Fruit fly (Drosophila melanogaster) whole organism, embryonic: ENCODE measurements around the gene Crz.

ENCODE experiments used
- ATbp ChIP-seq: fragments of 200-800 bp; sonication (Bioruptor generic); optimal IDR thresholded peaks from 2 replicates; lab custom pipeline; 2017; ENCODE audit warnings: missing biosample characterization, mild to moderate bottlenecking, missing genetic modification characterization, missing genetic modification reagents
- Asciz ChIP-seq: fragments of 200-800 bp; sonication (Bioruptor generic); optimal IDR thresholded peaks from 2 replicates; lab custom pipeline; 2017; ENCODE audit warnings: missing biosample characterization, mild to moderate bottlenecking, missing genetic modification characterization, missing genetic modification reagents
- CG10147 ChIP-seq: fragments of 200-800 bp; sonication (Bioruptor generic); optimal IDR thresholded peaks from 2 replicates; lab custom pipeline; 2019; ENCODE audit warnings: missing biosample characterization, mild to moderate bottlenecking, missing genetic modification characterization, moderate library complexity
- CG11247 ChIP-seq: fragments of 200-800 bp; sonication (Bioruptor generic); IDR thresholded peaks from 2 replicates; pipeline ENCODE4 v1.3.6; 2022; ENCODE audit warnings: missing biosample characterization, missing genetic modification characterization
- CG11504 ChIP-seq: fragments of 200-800 bp; sonication (Bioruptor generic); optimal IDR thresholded peaks from 3 replicates; lab custom pipeline; 2019; ENCODE audit warnings: missing biosample characterization, mild to moderate bottlenecking, missing genetic modification characterization, moderate library complexity
- CG11696 ChIP-seq: fragments of 200-800 bp; sonication (Bioruptor generic); IDR thresholded peaks from 2 replicates; pipeline ENCODE4 v1.3.6; 2022; ENCODE audit warnings: missing biosample characterization, missing genetic modification characterization
- CG12299 ChIP-seq: fragments of 200-800 bp; sonication (Bioruptor generic); optimal IDR thresholded peaks from 2 replicates; lab custom pipeline; 2018; ENCODE audit warnings: missing biosample characterization, mild to moderate bottlenecking, missing genetic modification characterization
- CG12391 ChIP-seq: fragments of 200-800 bp; sonication (Bioruptor generic); optimal IDR thresholded peaks from 3 replicates; lab custom pipeline; 2018; ENCODE audit warnings: missing biosample characterization, mild to moderate bottlenecking, missing genetic modification characterization, moderate library complexity
- CG16815 ChIP-seq: fragments of 200-800 bp; sonication (Bioruptor generic); optimal IDR thresholded peaks from 3 replicates; lab custom pipeline; 2017; ENCODE audit warnings: missing biosample characterization, mild to moderate bottlenecking, missing genetic modification characterization
- CG17359 ChIP-seq: fragments of 200-800 bp; sonication (Bioruptor generic); optimal IDR thresholded peaks from 3 replicates; lab custom pipeline; 2018; ENCODE audit warnings: missing biosample characterization, mild to moderate bottlenecking, missing genetic modification characterization, moderate library complexity
- CG17361 ChIP-seq: fragments of 200-800 bp; sonication (Bioruptor generic); IDR thresholded peaks from 3 replicates; pipeline ENCODE4 v1.3.6; 2022; ENCODE audit warnings: missing biosample characterization, missing genetic modification characterization
- CG17385 ChIP-seq: fragments of 200-800 bp; sonication (Bioruptor generic); optimal IDR thresholded peaks from 3 replicates; lab custom pipeline; 2018; ENCODE audit warnings: missing biosample characterization, mild to moderate bottlenecking, missing genetic modification characterization
- CG18476 ChIP-seq: fragments of 200-800 bp; sonication (Bioruptor generic); optimal IDR thresholded peaks from 2 replicates; lab custom pipeline; 2016; ENCODE audit warnings: missing biosample characterization, mild to moderate bottlenecking, missing genetic modification characterization
- CG18764 ChIP-seq: fragments of 200-800 bp; sonication (Bioruptor generic); optimal IDR thresholded peaks from 3 replicates; lab custom pipeline; 2016; ENCODE audit warnings: missing biosample characterization, missing genetic modification characterization
- CG34422 ChIP-seq: fragments of 200-800 bp; sonication (Bioruptor generic); IDR thresholded peaks from 3 replicates; pipeline ENCODE4 v1.3.6; 2022; ENCODE audit warnings: missing biosample characterization, missing genetic modification characterization
- CG4404 ChIP-seq: fragments of 200-800 bp; sonication (Bioruptor generic); IDR thresholded peaks from 2 replicates; pipeline ENCODE4 v1.3.6; 2022; ENCODE audit warnings: missing biosample characterization, missing genetic modification characterization
- CG5245 ChIP-seq: fragments of 200-800 bp; sonication (Bioruptor generic); optimal IDR thresholded peaks from 3 replicates; lab custom pipeline; 2016; ENCODE audit warnings: missing biosample characterization, missing genetic modification characterization
- CG5953 ChIP-seq: fragments of 200-800 bp; sonication (Bioruptor generic); IDR thresholded peaks from 2 replicates; pipeline ENCODE4 v1.3.6; 2022; ENCODE audit warnings: missing biosample characterization, missing genetic modification characterization
- CG6854 ChIP-seq: fragments of 200-800 bp; sonication (Bioruptor generic); optimal IDR thresholded peaks from 3 replicates; lab custom pipeline; 2017; ENCODE audit warnings: missing biosample characterization, mild to moderate bottlenecking, missing genetic modification characterization
- CG7357 ChIP-seq: fragments of 200-800 bp; sonication (Bioruptor generic); IDR thresholded peaks from 3 replicates; pipeline ENCODE4 v1.3.6; 2022; ENCODE audit warnings: missing biosample characterization, missing genetic modification characterization
- CG7372 ChIP-seq: fragments of 200-800 bp; sonication (Bioruptor generic); IDR thresholded peaks from 2 replicates; pipeline ENCODE4 v1.3.6; 2022; ENCODE audit warnings: missing biosample characterization, missing genetic modification characterization
- CG8359 ChIP-seq: fragments of 200-800 bp; sonication (Bioruptor generic); optimal IDR thresholded peaks from 2 replicates; lab custom pipeline; 2017; ENCODE audit warnings: missing biosample characterization, mild to moderate bottlenecking, missing genetic modification characterization, borderline replicate concordance
- CG8924 ChIP-seq: fragments of 200-800 bp; optimal IDR thresholded peaks from 3 replicates; lab custom pipeline; 2019; ENCODE audit warnings: missing biosample characterization, mild to moderate bottlenecking, missing genetic modification characterization, moderate library complexity
- Drgx ChIP-seq: fragments of 200-800 bp; sonication (Bioruptor generic); IDR thresholded peaks from 2 replicates; pipeline ENCODE4 v1.3.6; 2022; ENCODE audit warnings: missing biosample characterization, missing genetic modification characterization
- GATAe ChIP-seq: fragments of 200-800 bp; sonication (Bioruptor generic); conservative IDR thresholded peaks from 2 replicates; pipeline ENCODE4 v1.3.6; 2022; ENCODE audit warnings: missing biosample characterization, missing genetic modification characterization
- HHEX ChIP-seq: fragments of 200-800 bp; sonication (Bioruptor generic); optimal IDR thresholded peaks from 3 replicates; lab custom pipeline; 2017; ENCODE audit warnings: missing biosample characterization, mild to moderate bottlenecking, missing genetic modification characterization, missing genetic modification reagents
- Hmr ChIP-seq: fragments of 200-800 bp; sonication (Bioruptor generic); optimal IDR thresholded peaks from 3 replicates; lab custom pipeline; 2017; ENCODE audit warnings: mild to moderate bottlenecking, missing biosample characterization, missing genetic modification reagents, missing genetic modification characterization
- Hsf ChIP-seq: fragments of 200-800 bp; sonication (Bioruptor generic); optimal IDR thresholded peaks from 3 replicates; lab custom pipeline; 2016; ENCODE audit warnings: missing biosample characterization, missing genetic modification characterization
- Kr ChIP-seq: fragments of 200-800 bp; sonication (Bioruptor generic); optimal IDR thresholded peaks from 2 replicates; lab custom pipeline; 2017; ENCODE audit warnings: missing biosample characterization, mild to moderate bottlenecking, missing genetic modification characterization
- Lpt ChIP-seq: fragments of >200 bp; optimal IDR thresholded peaks from 2 replicates; lab custom pipeline; 2018; ENCODE audit warnings: missing biosample characterization, missing genetic modification characterization
- Max ChIP-seq: fragments of 200-800 bp; sonication (Bioruptor generic); optimal IDR thresholded peaks from 2 replicates; lab custom pipeline; 2016; ENCODE audit warnings: missing biosample characterization, mild to moderate bottlenecking, missing genetic modification characterization
- Meics ChIP-seq: fragments of 200-800 bp; sonication (Bioruptor generic); optimal IDR thresholded peaks from 2 replicates; lab custom pipeline; 2017; ENCODE audit warnings: missing biosample characterization, mild to moderate bottlenecking, missing genetic modification characterization
- NfI ChIP-seq: fragments of 200-800 bp; sonication (Bioruptor generic); optimal IDR thresholded peaks from 3 replicates; lab custom pipeline; 2018; ENCODE audit warnings: missing biosample characterization, mild to moderate bottlenecking, missing genetic modification characterization, moderate library complexity
- Pdp1 ChIP-seq, 2 experiments: fragments of 200-800 bp; sonication (Bioruptor generic); optimal IDR thresholded peaks; 3 replicates each; lab custom pipeline; 2016; ENCODE audit warnings: missing biosample characterization in 2 of 2, missing genetic modification characterization in 2 of 2, mild to moderate bottlenecking in 1 of 2, moderate library complexity in 1 of 2
- Sox100B ChIP-seq: fragments of 200-800 bp; sonication (Bioruptor generic); optimal IDR thresholded peaks from 3 replicates; lab custom pipeline; 2018; ENCODE audit warnings: missing biosample characterization, mild to moderate bottlenecking, missing genetic modification characterization
- TFAM ChIP-seq: fragments of 200-800 bp; sonication (Bioruptor generic); optimal IDR thresholded peaks from 2 replicates; lab custom pipeline; 2017; ENCODE audit warnings: missing biosample characterization, missing genetic modification characterization, inconsistent platforms
- bcd ChIP-seq: fragments of 200-800 bp; sonication (Bioruptor generic); optimal IDR thresholded peaks from 2 replicates; lab custom pipeline; 2017; ENCODE audit warnings: missing biosample characterization, mild to moderate bottlenecking, missing genetic modification characterization
- danr ChIP-seq: fragments of 200-800 bp; sonication (Bioruptor generic); IDR thresholded peaks from 2 replicates; pipeline ENCODE4 v1.3.6; 2022; ENCODE audit warnings: missing biosample characterization, missing genetic modification characterization
- hbn ChIP-seq: fragments of 200-800 bp; sonication (Bioruptor generic); IDR thresholded peaks from 2 replicates; pipeline ENCODE4 v1.3.6; 2022; ENCODE audit warnings: missing biosample characterization, missing genetic modification characterization; ENCODE audit not compliant: partially characterized antibody
- odd ChIP-seq: fragments of 200-800 bp; sonication (Bioruptor generic); optimal IDR thresholded peaks from 2 replicates; lab custom pipeline; 2017; ENCODE audit warnings: missing biosample characterization, mild to moderate bottlenecking, missing genetic modification characterization
- sc ChIP-seq, 3 experiments: fragments of >200 bp in 2 of 3; fragments of 200-800 bp in 1 of 3; sonication (Bioruptor generic) in 1 of 3; optimal IDR thresholded peaks; 2 replicates in 2 of 3; 3 replicates in 1 of 3; lab custom pipeline; 2017; ENCODE audit warnings: mild to moderate bottlenecking in 1 of 3, missing biosample characterization in 1 of 3, missing genetic modification characterization in 1 of 3, missing genetic modification reagents in 1 of 3
- sim ChIP-seq: fragments of 200-800 bp; sonication (Bioruptor generic); IDR thresholded peaks from 2 replicates; pipeline ENCODE4 v1.3.6; 2022; ENCODE audit warnings: missing biosample characterization, missing genetic modification characterization
- sisA ChIP-seq: fragments of 200-800 bp; sonication (Bioruptor generic); IDR thresholded peaks from 2 replicates; pipeline ENCODE4 v1.3.6; 2022; ENCODE audit warnings: missing biosample characterization, missing genetic modification characterization
- sug ChIP-seq: fragments of 200-800 bp; optimal IDR thresholded peaks from 2 replicates; lab custom pipeline; 2019; ENCODE audit warnings: missing biosample characterization, mild to moderate bottlenecking, missing genetic modification characterization, moderate library complexity
- tgo ChIP-seq: fragments of 200-800 bp; sonication (Bioruptor generic); IDR thresholded peaks from 3 replicates; pipeline ENCODE4 v1.3.6; 2022; ENCODE audit warnings: missing biosample characterization, missing genetic modification characterization
- tio ChIP-seq: fragments of 200-800 bp; sonication (Bioruptor generic); optimal IDR thresholded peaks from 2 replicates; lab custom pipeline; 2017; ENCODE audit warnings: missing biosample characterization, missing genetic modification characterization, inconsistent platforms
- toy ChIP-seq: fragments of 200-800 bp; sonication (Bioruptor generic); IDR thresholded peaks from 2 replicates; pipeline ENCODE4 v1.3.6; 2022; ENCODE audit warnings: missing biosample characterization, missing genetic modification characterization
- trem ChIP-seq: fragments of 200-800 bp; optimal IDR thresholded peaks from 3 replicates; lab custom pipeline; 2019; ENCODE audit warnings: missing biosample characterization, mild to moderate bottlenecking, missing genetic modification characterization, moderate library complexity
- wor ChIP-seq: fragments of 200-800 bp; sonication (Bioruptor generic); IDR thresholded peaks from 2 replicates; pipeline ENCODE4 v1.3.6; 2022; ENCODE audit warnings: missing biosample characterization, missing genetic modification characterization

The Crz gene

dm6 chr3R:14353733-14354152, 39.1 kb downstream of the Crz start (continued):
- TF ChIP-seq Kr (GFP tag; lab: Kevin White, UChicago), result no peak
- peak; percentile 72 for TF ChIP-seq HHEX
- TF ChIP-seq CG5953, result no peak; the same call in 1 of the 2 replicates
- peak; percentile 55 for TF ChIP-seq CG17385 (GFP tag; lab: Kevin White, UChicago)
- TF ChIP-seq CG12391 (tag; lab: Kevin White, UChicago), result peak; percentile 70
- peak; percentile 91 for TF ChIP-seq CG11504
- TF ChIP-seq CG6854, result peak; percentile 74
- TF ChIP-seq sim (GFP tag; lab: Robert Waterston, UW), result peak; percentile 18; the same call in 1 of the 2 replicates
- TF ChIP-seq CG11247, result peak; percentile 58; the same call in 1 of the 2 replicates
- peak; percentile 13 for TF ChIP-seq tio (GFP tag; lab: Kevin White, UChicago)
- peak; percentile 47 for TF ChIP-seq CG4404
- TF ChIP-seq Sox100B (GFP tag; lab: Kevin White, UChicago), result peak; percentile 85
- peak; percentile 51 for TF ChIP-seq sisA (GFP tag; lab: Robert Waterston, UW)
- TF ChIP-seq tgo, result peak; percentile 76
- peak; percentile 85 for TF ChIP-seq Meics (GFP tag; lab: Kevin White, UChicago)
- peak; percentile 32 for TF ChIP-seq CG12299 (tag; lab: Kevin White, UChicago)
- 0 out of 2 replicates have a peak, but pooled peaks have one; percentile 16 for TF ChIP-seq GATAe (GFP tag; lab: Robert Waterston, UW)
- peak; percentile 85 for TF ChIP-seq Asciz
- peak; percentile 75 for TF ChIP-seq CG17359 (tag; lab: Kevin White, UChicago)
- TF ChIP-seq hbn, result no peak
- TF ChIP-seq CG17361 (GFP tag; lab: Robert Waterston, UW), result peak; percentile 89
- peak; percentile 64; the same call in 1 of the 3 replicates for TF ChIP-seq CG7357
- peak; percentile 60 for TF ChIP-seq sug (tag; lab: Kevin White, UChicago)
- TF ChIP-seq toy (GFP tag; lab: Robert Waterston, UW), result peak; percentile 42; the same call in 1 of the 2 replicates
- no peak for TF ChIP-seq TFAM (GFP tag; lab: Kevin White, UChicago)
- TF ChIP-seq Lpt (GFP tag; lab: Kevin White, UChicago), result no peak
- peak; percentile 39 for TF ChIP-seq CG16815 (GFP tag; lab: Kevin White, UChicago)
- peak; percentile 14 for TF ChIP-seq Max (GFP tag; lab: Kevin White, UChicago)
- 0 out of 2 replicates have a peak, but pooled peaks have one; percentile 16 for TF ChIP-seq CG11696 (GFP tag; lab: Robert Waterston, UW)
- peak; percentile 75 for TF ChIP-seq Hmr (GFP tag; lab: Kevin White, UChicago)
- TF ChIP-seq odd (GFP tag; lab: Kevin White, UChicago), result peak; percentile 63
- TF ChIP-seq sc (optimal IDR thresholded peaks at IDR 0.05; lab: Kevin White, UChicago), result no peak
- peak; percentile 38 for TF ChIP-seq sc (GFP tag; optimal IDR thresholded peaks at IDR 0.05; lab: Kevin White, UChicago)
- peak; percentile 68; the same call in 1 of the 2 replicates for TF ChIP-seq danr
- TF ChIP-seq Hsf, result peak; percentile 4
- TF ChIP-seq CG8359, result peak; percentile 61
- TF ChIP-seq Drgx (GFP tag; lab: Robert Waterston, UW), result peak; percentile 86
- 0 out of 3 replicates have a peak, but pooled peaks have one; percentile 21 for TF ChIP-seq CG34422 (GFP tag; lab: Robert Waterston, UW)
- TF ChIP-seq CG7372 (GFP tag; lab: Robert Waterston, UW), result peak; percentile 44
- TF ChIP-seq NfI (GFP tag; lab: Kevin White, UChicago), result peak; percentile 44
- no peak for TF ChIP-seq Pdp1 (GFP tag; optimal IDR thresholded peaks at IDR 0.05; lab: Kevin White, UChicago)
- peak; percentile 86 for TF ChIP-seq CG10147 (GFP tag; lab: Kevin White, UChicago)
- peak; percentile 75 for TF ChIP-seq ATbp
- peak; percentile 41 for TF ChIP-seq trem (tag; lab: Kevin White, UChicago)
- peak; percentile 49 for TF ChIP-seq CG5245 (GFP tag; lab: Kevin White, UChicago)
- peak; percentile 49 for TF ChIP-seq CG18476 (GFP tag; lab: Kevin White, UChicago)
- peak; percentile 55 for TF ChIP-seq wor (GFP tag; lab: Robert Waterston, UW)
- TF ChIP-seq bcd (GFP tag; lab: Kevin White, UChicago), result peak; percentile 76
- TF ChIP-seq CG8924 (tag; lab: Kevin White, UChicago), result peak; percentile 81
- TF ChIP-seq CG18764, result peak; percentile 3
